Worm (Caenorhabditis elegans) whole organism, L1 larva: ENCODE data around the gene rhr-2.

ENCODE experiments used
- ceh-82 ChIP-seq, 3 experiments: fragments of 150-350 bp in 1 of 3; sonication (generic microtip) in 2 of 3; optimal IDR thresholded peaks; 2 replicates each; lab custom pipeline; 2014 to 2017; ENCODE audit warnings: missing biosample characterization in 3 of 3, missing genetic modification characterization in 3 of 3
- elt-3 ChIP-seq, 6 experiments: fragments of 150-350 bp in 1 of 6; sonication (generic microtip); optimal IDR thresholded peaks; 2 replicates each; lab custom pipeline; 2017 to 2018; ENCODE audit warnings: missing biosample characterization in 6 of 6, missing genetic modification characterization in 6 of 6, inconsistent platforms in 1 of 6
- lin-13 ChIP-seq: fragments of 150-350 bp; optimal IDR thresholded peaks from 2 replicates; lab custom pipeline; 2014; ENCODE audit warnings: missing biosample characterization, missing genetic modification reagents, missing genetic modification characterization

- peak in 1 of 6 experiments; percentile 13 for TF ChIP-seq elt-3 (tag; optimal IDR thresholded peaks at IDR 0.05; lab: Kevin White, UChicago)
- TF ChIP-seq ceh-82 (tag; optimal IDR thresholded peaks at IDR 0.05; lab: Kevin White, UChicago) = no peak
- no peak for TF ChIP-seq lin-13 (GFP tag; lab: Kevin White, UChicago)
These were observed 44.0 kb upstream of the rhr-2 start for ce11 chrV:11773934-11774333.
